Fruit fly (Drosophila melanogaster) Kc167 (cell line): Measurements from ENCODE around the gene chas.

ENCODE experiments used
- h ChIP-seq: fragments of >200 bp; optimal IDR thresholded peaks from 3 replicates; lab custom pipeline; 2018; ENCODE audit warnings: missing external identifiers
- insv ChIP-seq: fragments of >200 bp; optimal IDR thresholded peaks from 3 replicates; lab custom pipeline; 2018; ENCODE audit warnings: missing external identifiers
- psq ChIP-seq: fragments of >200 bp; optimal IDR thresholded peaks from 2 replicates; lab custom pipeline; 2017; ENCODE audit warnings: missing external identifiers

DNA sequence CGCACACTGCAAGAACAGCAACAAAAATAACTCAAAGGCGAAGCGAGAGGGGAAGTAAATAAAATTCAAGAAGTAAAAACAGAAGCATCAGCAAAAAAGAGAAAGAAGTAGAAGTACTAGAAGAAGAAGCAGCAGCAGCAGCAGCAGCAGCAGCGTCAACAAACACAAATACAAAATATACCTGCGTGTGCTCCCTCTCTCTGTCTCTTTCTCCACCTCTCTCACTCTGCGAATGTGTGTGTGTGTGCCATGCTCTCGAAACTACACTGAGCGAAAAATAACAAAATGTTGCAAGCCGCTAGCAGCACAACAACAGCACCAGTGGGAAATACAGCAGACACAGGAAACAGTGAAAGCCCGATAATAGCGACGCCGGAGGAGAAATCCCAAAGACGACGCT lies 40.5 kb upstream of the chas start:
- TF ChIP-seq h (no peak), psq (lab: Kevin White, UChicago) (no peak), insv (lab: Kevin White, UChicago) (no peak)
